Worm (Caenorhabditis elegans): Measurements from ENCODE around the gene nhr-149.

DNA sequence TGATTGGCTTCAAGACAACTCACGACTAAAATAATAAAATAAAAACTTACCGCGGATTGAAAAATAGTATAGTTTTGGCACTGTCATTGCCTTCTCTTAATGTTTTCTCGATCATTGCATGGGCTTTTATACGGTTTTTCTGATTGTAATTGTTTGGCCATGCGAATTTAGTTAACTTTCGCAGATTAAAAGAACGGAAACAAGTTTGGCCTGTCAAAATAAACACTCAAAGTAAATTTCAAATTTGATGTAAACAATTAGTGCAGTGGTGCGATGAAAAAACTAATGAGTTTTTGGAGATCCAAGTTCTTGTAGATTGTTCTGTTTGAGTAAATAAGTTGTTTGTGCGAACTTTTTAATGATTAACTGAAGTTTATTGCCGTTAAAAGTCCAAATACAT is 49.8 kb upstream of the nhr-149 start, which contains the start of gene gst-41:
- TF ChIP-seq ama-1 (optimal IDR thresholded peaks at IDR 0.05) (no peak), rnt-1 (tag; optimal IDR thresholded peaks at IDR 0.05) (no peak), lin-11 (tag; optimal IDR thresholded peaks at IDR 0.05) (no peak), pag-3 (tag; optimal IDR thresholded peaks at IDR 0.05; ENCODE audit: borderline replicate concordance) (no peak), pros-1 (tag; optimal IDR thresholded peaks at IDR 0.05) (no peak), fkh-10 (GFP tag; optimal IDR thresholded peaks at IDR 0.05) (no peak), C08G9.2 (tag; optimal IDR thresholded peaks at IDR 0.05) (no peak), K09A11.1 (tag; optimal IDR thresholded peaks at IDR 0.05; ENCODE audit: insufficient read depth) (no peak), tbx-2 (tag; optimal IDR thresholded peaks at IDR 0.05) (no peak), ets-4 (tag; optimal IDR thresholded peaks at IDR 0.05) (no peak), ahr-1 (tag; optimal IDR thresholded peaks at IDR 0.05) (no peak), dmd-4 (tag; optimal IDR thresholded peaks at IDR 0.05; ENCODE audit: borderline replicate concordance) (no peak), ceh-24 (tag; optimal IDR thresholded peaks at IDR 0.05) (no peak)
